Worm (Caenorhabditis elegans): ENCODE data around the gene glb-4.

glb-4 gene

DNA sequence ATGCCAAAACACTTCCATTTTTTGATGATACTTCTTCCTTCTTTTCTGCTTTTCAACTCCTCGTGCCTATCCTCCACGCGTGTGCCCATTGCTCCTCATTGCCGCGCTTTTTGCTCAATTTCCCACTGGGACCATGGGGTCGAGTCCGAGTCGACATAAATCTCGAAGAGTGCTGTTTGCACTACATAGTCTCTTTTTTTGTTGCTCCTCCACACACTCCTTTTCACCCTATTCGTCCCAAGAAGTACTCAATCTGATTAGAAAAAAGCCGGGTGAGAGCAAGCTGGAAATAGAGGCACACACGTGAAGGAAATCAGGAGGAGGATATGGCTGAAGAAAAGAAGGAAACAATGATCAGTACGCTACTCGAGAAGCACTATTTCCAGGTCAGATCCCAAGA, 31.6 kb upstream of the glb-4 start, which contains the start of gene arrd-6:
Gene arrd-6, plus strand, starts transcription at position 169 of the 400 bp plus-strand sequence.
- no peak for TF ChIP-seq egl-27 (tag; optimal IDR thresholded peaks at IDR 0.05)
- TF ChIP-seq jun-1 (tag; optimal IDR thresholded peaks at IDR 0.05) = no peak
- no peak for TF ChIP-seq ztf-11 (tag; optimal IDR thresholded peaks at IDR 0.05)
- TF ChIP-seq nfya-1 (tag; optimal IDR thresholded peaks at IDR 0.05; ENCODE audit: insufficient read depth) = no peak
- TF ChIP-seq tbx-2 (tag; optimal IDR thresholded peaks at IDR 0.05) = no peak
- no peak for TF ChIP-seq nhr-12 (tag; optimal IDR thresholded peaks at IDR 0.05)
- no peak for TF ChIP-seq fkh-10 (GFP tag; optimal IDR thresholded peaks at IDR 0.05)

DNA sequence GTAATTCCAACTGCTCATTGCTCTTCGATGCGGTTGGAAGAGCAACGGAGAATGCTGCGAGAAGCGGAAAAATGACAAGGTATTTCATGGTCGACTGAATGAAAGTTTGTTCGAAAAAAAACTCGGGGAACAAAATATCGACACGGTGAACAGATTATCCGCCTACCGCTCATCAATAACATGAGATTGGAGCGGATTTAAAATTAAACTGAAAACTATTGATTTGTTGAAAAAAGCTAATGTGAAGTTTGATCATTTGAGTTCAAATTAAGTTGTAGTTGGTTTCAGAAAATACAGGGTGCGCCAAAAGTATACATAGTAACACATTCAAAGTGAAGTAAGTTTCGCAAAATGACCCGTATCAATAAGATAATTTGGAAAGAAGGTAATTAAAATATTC, 29.1 kb upstream of the glb-4 start, which contains the start of gene F40F8.4:
Gene F40F8.4, minus strand, starts transcription at position 101 of the 400 bp plus-strand sequence.
- TF ChIP-seq zag-1 (tag; optimal IDR thresholded peaks at IDR 0.05) (no peak), lsy-12 (tag; optimal IDR thresholded peaks at IDR 0.05) (no peak), nhr-23 (tag; optimal IDR thresholded peaks at IDR 0.05) (no peak), egl-5 (tag; optimal IDR thresholded peaks at IDR 0.05) (no peak), pqm-1 (tag; optimal IDR thresholded peaks at IDR 0.05) (no peak), fkh-10 (GFP tag; optimal IDR thresholded peaks at IDR 0.05) (no peak), ztf-11 (tag; optimal IDR thresholded peaks at IDR 0.05) (no peak), elt-1 (tag; optimal IDR thresholded peaks at IDR 0.05) (no peak), ceh-82 (tag; optimal IDR thresholded peaks at IDR 0.05) (no peak), lin-39 (tag; optimal IDR thresholded peaks at IDR 0.05) (no peak), fkh-2 (tag; optimal IDR thresholded peaks at IDR 0.05) (no peak)

DNA sequence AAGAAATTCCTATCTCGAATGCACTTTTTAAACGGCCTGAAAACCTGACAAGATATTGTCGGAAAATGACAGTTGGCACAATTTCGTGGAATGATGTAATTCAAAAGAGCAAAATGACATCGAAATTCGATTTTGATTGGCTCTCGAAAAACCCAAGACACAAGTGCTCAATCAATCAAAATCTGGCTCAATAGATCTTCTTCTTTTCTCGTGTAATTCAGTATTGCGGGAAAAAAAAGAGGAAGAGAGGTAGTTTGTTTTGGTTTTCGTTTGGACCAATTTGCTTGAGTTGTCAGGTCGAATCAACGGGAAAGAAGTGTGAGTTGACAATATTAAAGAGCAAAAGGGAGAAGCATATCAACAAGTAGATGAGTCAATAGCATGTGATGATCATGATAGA, 24.8 kb upstream of the glb-4 start:
- TF ChIP-seq R02D3.7 (tag; optimal IDR thresholded peaks at IDR 0.05) = no peak
- peak; percentile 49 for TF ChIP-seq egl-5 (tag; optimal IDR thresholded peaks at IDR 0.05)
- TF ChIP-seq elt-2 (tag; optimal IDR thresholded peaks at IDR 0.05) = peak; percentile 39
- TF ChIP-seq nfya-1 (tag; optimal IDR thresholded peaks at IDR 0.05; ENCODE audit: insufficient read depth) = peak; percentile 44
- TF ChIP-seq lsy-12 (tag; optimal IDR thresholded peaks at IDR 0.05) = no peak
- peak; percentile 32 for TF ChIP-seq pha-4 (tag; optimal IDR thresholded peaks at IDR 0.05)

DNA sequence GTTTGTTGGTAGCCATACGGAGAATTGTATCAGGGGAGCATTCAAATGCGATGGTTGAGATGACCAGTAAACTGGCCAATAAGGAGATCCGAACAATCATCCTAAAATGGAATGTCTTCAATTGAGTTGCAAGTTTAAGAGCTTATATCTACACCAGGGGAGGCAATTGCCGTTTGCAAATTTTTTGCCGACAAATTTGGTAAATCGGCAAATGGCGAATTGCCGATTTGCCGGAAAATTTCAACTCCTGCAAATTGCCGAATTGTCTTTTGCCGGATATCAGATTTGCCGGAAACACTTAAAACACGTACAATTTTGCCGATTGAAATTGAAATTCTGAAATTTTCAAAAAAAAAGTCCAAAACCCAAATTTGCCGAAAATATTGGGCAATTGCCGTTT, 23.8 kb upstream of the glb-4 start, which contains the start of gene F40F8.5:
Gene F40F8.5, minus strand, starts transcription at position 101 of the 400 bp plus-strand sequence.
- TF ChIP-seq nfya-1 (tag; optimal IDR thresholded peaks at IDR 0.05; ENCODE audit: insufficient read depth) = no peak
- no peak for TF ChIP-seq nhr-237 (tag; optimal IDR thresholded peaks at IDR 0.05)
- TF ChIP-seq skn-1 (tag; optimal IDR thresholded peaks at IDR 0.05) = no peak
- TF ChIP-seq egl-5 (tag; optimal IDR thresholded peaks at IDR 0.05) = no peak
- TF ChIP-seq daf-12 (tag; optimal IDR thresholded peaks at IDR 0.05) = no peak
- TF ChIP-seq nhr-67 (tag; optimal IDR thresholded peaks at IDR 0.05) = no peak
- TF ChIP-seq ceh-9 (tag; optimal IDR thresholded peaks at IDR 0.05) = no peak
- no peak for TF ChIP-seq ama-1 (optimal IDR thresholded peaks at IDR 0.05)
- no peak for TF ChIP-seq mdl-1 (tag; optimal IDR thresholded peaks at IDR 0.05)
- no peak for TF ChIP-seq tbx-2 (tag; optimal IDR thresholded peaks at IDR 0.05)
- TF ChIP-seq unc-62 (GFP tag; optimal IDR thresholded peaks at IDR 0.05) = no peak

DNA sequence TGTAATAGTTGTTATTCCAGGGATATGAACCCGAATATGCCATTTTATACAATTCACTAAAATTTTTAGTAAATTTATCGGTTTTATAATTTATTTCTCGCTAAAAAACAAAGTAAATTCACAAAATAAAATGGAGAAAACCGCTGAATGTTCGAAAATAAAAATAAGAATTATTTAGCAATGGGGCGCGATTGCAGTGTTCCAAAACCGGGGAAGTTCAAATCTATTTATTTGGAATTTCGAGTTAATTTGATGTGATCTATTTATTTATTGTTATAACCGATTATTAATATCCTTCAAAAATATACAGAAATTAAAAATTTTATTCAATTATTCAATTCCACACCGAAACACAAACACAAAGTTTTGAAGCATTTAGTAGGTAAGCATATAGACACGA, 21.5 kb upstream of the glb-4 start, which contains the start of gene F40F8.11:
Gene F40F8.11, minus strand, starts transcription at position 49 of the 400 bp plus-strand sequence.
- TF ChIP-seq snpc-4 (tag; optimal IDR thresholded peaks at IDR 0.05) (peak; percentile 8), elt-2 (tag; optimal IDR thresholded peaks at IDR 0.05) (peak; percentile 18), hmg-11 (tag; optimal IDR thresholded peaks at IDR 0.05) (peak; percentile 15), lsy-12 (tag; optimal IDR thresholded peaks at IDR 0.05) (no peak), pha-4 (tag; optimal IDR thresholded peaks at IDR 0.05) (peak; percentile 31), nfya-1 (tag; optimal IDR thresholded peaks at IDR 0.05; ENCODE audit: insufficient read depth) (peak; percentile 54), nhr-23 (tag; optimal IDR thresholded peaks at IDR 0.05) (peak; percentile 53), ceh-16 (tag; optimal IDR thresholded peaks at IDR 0.05) (no peak), lin-15B (tag; optimal IDR thresholded peaks at IDR 0.05) (peak; percentile 47), fkh-10 (GFP tag; optimal IDR thresholded peaks at IDR 0.05) (no peak), mdl-1 (tag; optimal IDR thresholded peaks at IDR 0.05) (no peak)

DNA sequence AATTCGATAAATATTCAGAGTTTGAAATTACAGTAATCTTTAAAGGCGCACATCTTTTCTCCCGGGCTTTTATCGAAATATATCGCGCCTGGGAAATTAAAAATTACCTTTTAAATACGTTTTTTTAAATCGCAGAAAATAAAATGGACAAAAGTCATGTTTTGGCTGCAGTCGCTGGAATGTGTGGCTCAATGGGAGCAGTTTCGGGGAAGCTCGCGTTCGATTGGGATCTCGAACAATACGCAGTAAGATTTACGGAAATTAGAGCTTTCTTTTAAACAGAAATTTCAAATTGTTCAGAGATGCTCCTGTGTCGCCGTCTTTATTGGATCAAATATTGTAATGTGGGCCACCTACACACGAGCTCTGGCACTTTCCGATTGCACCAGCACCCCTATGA, 18.5 kb upstream of the glb-4 start, which contains the start of gene F40F8.12:
Gene F40F8.12, plus strand, starts transcription at position 301 of the 400 bp plus-strand sequence.
- TF ChIP-seq jun-1 (tag; optimal IDR thresholded peaks at IDR 0.05) = no peak
- TF ChIP-seq mdl-1 (tag; optimal IDR thresholded peaks at IDR 0.05) = no peak
- no peak for TF ChIP-seq ama-1 (optimal IDR thresholded peaks at IDR 0.05)
